Worm (Caenorhabditis elegans) whole organism, L4/young adult: ENCODE results near the gene T19D12.4.

Experiments
- W03F9.2 ChIP-seq: fragments of 150-350 bp; optimal IDR thresholded peaks from 2 replicates; lab custom pipeline; 2014; ENCODE audit warnings: missing biosample characterization, missing genetic modification characterization
- dao-5 ChIP-seq: sonication (generic microtip); optimal IDR thresholded peaks from 2 replicates; lab custom pipeline; 2016; ENCODE audit warnings: missing genotype, missing genetic modification characterization, moderate library complexity, missing compliant biosample characterization
- him-1 ChIP-seq: sonication (generic microtip); optimal IDR thresholded peaks from 2 replicates; lab custom pipeline; 2016; ENCODE audit warnings: missing genotype, missing genetic modification reagents, missing genetic modification characterization, missing compliant biosample characterization

Gene T19D12.4

DNA sequence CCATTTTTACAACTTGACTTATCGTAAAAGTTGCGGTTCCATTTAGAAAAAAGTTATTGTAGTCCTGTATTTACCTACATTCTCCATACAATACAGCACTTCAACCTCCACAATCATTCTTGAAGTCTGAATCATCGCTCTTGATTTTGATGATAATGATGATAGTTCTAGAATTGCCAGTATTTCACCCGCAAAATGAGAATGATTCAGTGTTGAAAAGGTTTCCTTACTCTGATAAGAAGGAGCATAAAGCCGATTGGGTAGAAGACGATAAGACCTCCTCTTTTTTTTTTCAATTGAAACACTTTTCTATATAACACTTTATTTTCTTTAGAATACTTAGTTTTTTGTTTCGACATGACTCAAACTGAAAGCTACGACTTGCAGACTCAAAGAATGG, at the start of gene T19D12.4:
Gene T19D12.4, plus strand, starts transcription at position 295 of the 400 bp plus-strand sequence.
- TF ChIP-seq him-1 (no peak), dao-5 (tag; lab: Kevin White, UChicago) (no peak), W03F9.2 (no peak)

DNA sequence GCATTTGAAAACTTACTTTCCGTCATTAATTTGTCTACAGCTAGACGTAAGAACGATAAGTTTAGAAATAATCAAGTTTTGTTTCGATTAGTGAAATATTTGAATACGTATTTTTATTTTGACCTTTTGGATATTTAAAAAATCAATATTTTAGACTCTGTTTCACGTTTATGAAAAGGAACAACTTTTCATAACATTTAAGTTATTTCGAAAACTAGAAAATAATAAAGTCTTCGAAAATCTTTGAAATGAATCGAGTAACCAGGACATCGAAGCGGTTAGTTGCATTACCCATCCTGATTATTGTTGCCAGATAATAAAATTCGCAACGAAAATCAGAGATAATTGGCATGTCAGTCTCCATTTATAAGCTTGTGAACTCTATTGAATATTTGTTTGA, 49.7 kb upstream of the T19D12.4 start, which contains the start of gene C56C10.6:
Gene C56C10.6, minus strand, starts transcription at position 101 of the 400 bp plus-strand sequence.
- no peak for TF ChIP-seq him-1
- no peak for TF ChIP-seq dao-5 (tag; lab: Kevin White, UChicago)
- TF ChIP-seq W03F9.2: no peak

DNA sequence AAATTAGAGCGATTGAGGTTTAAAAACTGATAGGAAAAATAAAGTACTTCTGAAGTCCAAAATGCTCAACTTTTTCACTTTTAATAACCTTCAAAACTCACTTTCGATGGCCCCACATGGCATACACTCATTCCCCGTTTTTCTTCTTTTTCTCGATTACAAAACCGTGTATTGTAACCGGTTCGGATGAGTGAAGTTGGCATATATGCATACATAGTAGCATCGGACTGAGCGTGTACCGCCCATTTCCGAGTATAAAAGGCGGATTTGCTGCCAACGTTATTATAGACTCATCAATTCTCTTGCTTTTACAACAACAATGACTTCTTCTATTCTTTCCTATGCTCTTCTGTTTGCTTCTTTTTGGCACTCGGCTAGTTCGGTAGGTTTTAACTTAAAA, 48.1 kb upstream of the T19D12.4 start, which contains the start of gene C56C10.4:
Gene C56C10.4, plus strand, starts transcription at position 301 of the 400 bp plus-strand sequence.
- TF ChIP-seq W03F9.2 (no peak), him-1 (no peak), dao-5 (tag; lab: Kevin White, UChicago) (no peak)

DNA sequence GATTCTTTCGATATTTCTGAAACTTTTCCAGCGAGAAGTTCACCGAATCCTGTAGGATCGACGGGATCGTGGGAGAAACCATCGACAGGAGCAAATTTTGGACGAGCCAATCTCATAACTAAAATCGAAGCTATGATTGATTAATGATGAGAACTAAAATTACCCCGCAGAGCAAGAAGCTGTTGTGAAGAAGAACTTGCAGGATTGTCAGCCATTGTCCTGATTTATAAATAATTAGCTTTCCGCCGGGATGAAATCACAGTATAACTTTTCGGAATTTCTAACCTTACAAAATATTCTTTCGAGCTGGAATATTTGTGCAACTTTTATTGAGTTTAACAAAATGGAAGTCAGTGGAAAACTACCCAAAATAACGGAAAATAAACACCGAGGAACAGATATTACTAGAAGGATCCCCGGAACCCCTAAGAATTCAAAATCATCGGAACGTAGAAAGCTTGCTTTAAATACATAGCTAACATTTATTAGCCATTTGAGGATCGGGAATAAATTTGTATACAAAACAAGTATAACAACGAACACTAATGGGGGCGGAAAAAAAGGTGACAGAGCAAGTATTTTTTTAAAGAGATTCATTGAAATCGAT, 43.5 kb upstream of the T19D12.4 start, which contains the start of gene C56C10.7:
Gene C56C10.7, minus strand, starts transcription at position 312 of the 607 bp plus-strand sequence.
- no peak for TF ChIP-seq dao-5 (tag; lab: Kevin White, UChicago)
- TF ChIP-seq W03F9.2: no peak

DNA sequence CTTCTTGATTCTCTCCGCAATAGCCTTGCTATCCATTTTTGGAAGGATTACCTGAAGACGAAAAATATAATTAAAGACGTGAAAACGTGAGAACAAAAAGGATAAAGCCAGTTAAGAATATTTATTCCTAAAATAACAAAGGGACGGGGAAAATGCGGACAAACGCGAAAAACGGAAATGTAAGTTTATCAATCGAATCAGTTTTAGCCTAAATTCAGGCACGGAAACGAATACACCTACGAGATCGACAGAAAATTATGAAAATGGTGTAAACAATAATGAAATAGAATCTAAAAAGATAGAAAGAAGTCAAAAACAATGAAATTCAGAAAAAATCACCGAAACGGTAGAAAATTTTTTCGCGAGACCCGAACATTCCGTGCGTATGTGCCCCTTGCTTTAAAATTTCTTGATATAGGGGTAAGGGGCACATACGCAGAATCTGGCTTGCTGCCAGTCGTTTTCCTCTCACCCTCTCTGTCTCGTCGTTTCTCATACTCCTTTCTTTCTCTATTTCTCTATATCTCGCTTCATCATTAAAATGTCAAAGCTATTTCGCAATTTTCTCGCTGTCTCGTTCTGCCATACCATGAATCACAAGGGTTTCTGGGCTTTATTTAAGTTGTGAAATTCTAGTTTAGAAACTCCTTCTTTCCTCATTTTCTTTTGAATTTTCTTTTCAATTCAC, 42.2 kb upstream of the T19D12.4 start, which contains the start of gene icd-1:
Gene icd-1, minus strand, starts transcription at position 51 of the 688 bp plus-strand sequence.
- TF ChIP-seq dao-5 (tag; lab: Kevin White, UChicago) (no peak), him-1 (peak; percentile 78), W03F9.2 (peak; percentile 95)

DNA sequence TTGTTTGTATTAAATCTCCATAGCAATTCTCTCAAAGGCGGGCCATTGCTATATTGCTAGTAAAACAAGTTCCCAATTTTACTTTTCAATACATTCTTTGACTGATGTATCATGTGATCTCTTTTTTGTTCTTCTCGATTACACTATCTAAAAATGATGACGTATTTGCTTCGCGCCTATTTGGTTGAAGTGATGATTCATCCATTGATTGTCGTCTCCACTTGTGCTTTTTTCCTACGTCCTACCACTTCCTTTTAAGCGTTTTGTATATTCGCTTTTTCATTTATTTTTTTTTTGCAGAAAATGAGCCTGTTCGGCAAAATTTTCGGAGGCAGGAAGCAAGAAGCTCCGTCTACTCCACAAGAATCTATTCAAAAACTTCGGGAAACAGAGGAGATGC, 41.5 kb upstream of the T19D12.4 start, which contains the start of gene vps-32.1:
Gene vps-32.1, plus strand, starts transcription at position 301 of the 400 bp plus-strand sequence.
- TF ChIP-seq him-1 (no peak), dao-5 (tag; lab: Kevin White, UChicago) (no peak), W03F9.2 (no peak)

DNA sequence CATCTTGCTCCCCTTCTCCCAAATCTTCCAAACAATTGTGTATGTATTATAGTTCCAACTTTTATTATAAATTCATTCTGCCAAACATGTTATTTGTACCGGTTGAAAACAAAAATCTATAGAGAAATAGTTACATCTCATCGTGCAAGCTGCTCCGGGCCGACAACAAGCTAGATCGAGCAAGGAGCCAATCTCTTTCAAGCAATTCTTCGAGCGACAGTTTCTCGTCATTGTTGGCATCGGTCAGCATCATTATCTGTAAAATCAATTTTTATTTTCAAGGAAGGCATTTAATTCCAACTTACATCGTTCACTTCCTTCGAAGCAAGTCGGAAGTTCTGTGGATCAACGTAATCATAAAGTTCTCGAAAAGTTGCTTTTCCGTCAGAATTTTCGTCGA, 39.9 kb upstream of the T19D12.4 start:
- no peak for TF ChIP-seq him-1
- no peak for TF ChIP-seq dao-5 (tag; lab: Kevin White, UChicago)
- no peak for TF ChIP-seq W03F9.2

DNA sequence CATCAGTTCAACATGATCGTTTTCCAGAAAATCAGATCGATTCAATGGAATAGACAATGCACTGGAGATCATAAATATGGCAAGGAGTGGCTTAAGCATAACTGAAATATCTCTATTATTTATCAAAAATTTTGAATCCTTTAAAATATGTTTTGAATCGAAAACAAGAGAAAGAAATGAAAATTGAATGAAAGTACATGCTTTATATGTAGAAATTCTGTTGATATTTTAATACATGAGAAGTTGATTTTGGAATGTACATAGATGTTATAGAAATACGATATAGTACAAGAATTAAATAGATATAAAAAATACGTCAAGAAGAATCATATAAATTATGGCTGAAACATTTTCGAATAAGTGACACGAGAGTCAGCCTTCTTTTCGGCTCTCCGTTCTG, 38.7 kb upstream of the T19D12.4 start, which contains the start of gene C56C10.9:
Gene C56C10.9, minus strand, starts transcription at position 101 of the 400 bp plus-strand sequence.
- no peak for TF ChIP-seq W03F9.2
- no peak for TF ChIP-seq him-1
- TF ChIP-seq dao-5 (tag; lab: Kevin White, UChicago): no peak

DNA sequence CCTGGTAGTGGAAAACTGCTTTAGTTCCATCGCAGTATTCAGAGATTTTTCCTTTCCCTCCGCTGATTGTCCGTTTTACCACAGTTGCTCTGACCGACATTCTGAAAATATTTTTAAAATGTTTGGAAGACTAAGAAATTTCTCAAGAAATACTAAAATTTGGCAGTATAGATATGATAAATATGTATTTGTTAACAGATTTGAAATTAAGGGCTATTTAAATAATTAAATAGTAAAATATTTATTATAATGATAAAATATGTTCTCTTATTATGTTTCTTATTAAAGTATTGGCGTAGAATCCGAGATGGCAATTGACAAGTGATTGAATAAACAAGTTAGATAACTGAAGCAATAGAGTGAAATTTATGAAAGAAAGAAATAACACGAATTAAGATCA, 36.8 kb upstream of the T19D12.4 start, which contains the start of gene aipr-1:
Gene aipr-1, minus strand, starts transcription at position 101 of the 400 bp plus-strand sequence.
- TF ChIP-seq dao-5 (tag; lab: Kevin White, UChicago): no peak
- no peak for TF ChIP-seq W03F9.2
- TF ChIP-seq him-1: no peak

DNA sequence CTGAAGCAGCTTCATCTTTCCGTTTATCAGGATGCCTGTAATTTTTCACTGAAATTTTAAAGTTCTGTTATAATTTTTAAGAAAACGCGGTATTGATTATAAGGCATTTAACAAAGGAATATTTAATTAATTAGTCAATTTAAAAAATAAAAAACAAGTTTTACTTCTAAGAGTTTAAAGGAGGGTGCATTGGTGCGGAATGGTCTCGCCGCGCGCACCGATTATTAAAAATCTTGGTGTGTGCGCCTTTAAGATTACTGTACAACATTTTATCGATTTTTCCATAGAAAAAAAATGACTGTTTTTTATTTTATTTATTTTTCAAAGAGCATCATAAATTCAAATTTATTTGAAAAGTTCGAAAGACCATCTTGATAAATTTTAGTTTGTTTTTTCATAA, 33.4 kb upstream of the T19D12.4 start:
- TF ChIP-seq him-1: no peak
- no peak for TF ChIP-seq dao-5 (tag; lab: Kevin White, UChicago)
- no peak for TF ChIP-seq W03F9.2

DNA sequence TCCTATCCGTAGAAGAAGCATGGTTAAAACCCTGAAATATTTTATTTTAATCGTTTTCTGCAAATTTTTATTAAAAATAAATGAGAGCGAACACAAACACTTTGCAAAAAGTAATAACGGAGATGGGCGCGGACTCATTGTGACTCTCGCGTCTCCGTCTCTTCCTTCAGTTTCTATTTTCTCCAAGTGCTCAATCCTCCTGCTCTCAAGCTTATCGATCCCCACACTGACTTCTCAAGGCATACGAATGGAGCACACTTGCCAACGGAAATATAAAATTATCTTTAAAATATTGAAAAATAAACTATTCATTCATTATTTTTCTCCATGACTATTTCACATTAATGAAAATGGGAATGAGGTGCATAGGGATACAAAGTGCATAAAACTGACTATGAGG, 32.9 kb upstream of the T19D12.4 start, which contains the start of gene dnj-8:
Gene dnj-8, minus strand, starts transcription at position 31 of the 400 bp plus-strand sequence.
- TF ChIP-seq him-1 (no peak), dao-5 (tag; lab: Kevin White, UChicago) (no peak), W03F9.2 (no peak)

DNA sequence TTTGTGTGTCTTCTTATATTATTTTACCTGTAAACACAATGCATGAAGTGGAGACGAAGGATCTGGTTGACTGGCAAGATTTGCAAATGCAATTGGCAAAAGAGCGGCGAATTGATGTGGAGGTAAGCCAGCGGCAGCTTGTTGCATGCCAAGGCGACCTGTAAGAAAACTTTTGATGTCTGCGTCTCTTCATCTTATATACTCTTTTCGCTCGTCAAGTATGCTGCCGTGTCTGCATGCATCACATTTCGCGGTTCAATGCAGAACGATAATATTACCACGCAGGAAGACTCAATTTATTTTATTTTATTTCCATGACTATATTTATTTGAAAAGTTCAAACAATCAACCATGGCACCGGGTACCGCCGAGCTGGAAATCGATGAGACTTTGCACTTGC, 29.9 kb upstream of the T19D12.4 start, which contains the start of gene vps-33.2:
Gene vps-33.2, plus strand, starts transcription at position 244 of the 400 bp plus-strand sequence.
- TF ChIP-seq dao-5 (tag; lab: Kevin White, UChicago): no peak
- no peak for TF ChIP-seq him-1
- no peak for TF ChIP-seq W03F9.2

DNA sequence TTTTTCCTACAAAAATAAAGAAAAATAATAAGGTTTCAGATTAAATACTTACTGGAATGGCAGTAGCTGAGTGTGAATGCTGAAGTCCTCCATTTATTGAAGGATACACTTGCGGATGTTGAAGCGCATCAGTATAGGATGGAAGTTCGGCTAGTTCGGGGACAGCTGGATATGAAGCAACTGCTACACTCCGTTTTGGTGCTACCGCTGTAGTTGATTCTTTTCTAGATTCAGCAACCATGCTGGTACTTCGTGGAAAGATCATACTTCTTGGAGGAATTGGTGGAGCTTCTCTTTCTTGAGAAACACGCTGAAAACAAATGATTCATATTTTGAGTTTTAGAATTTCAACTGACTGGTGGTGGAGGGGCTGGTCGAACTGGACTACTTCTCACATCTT, 22.3 kb upstream of the T19D12.4 start:
- TF ChIP-seq W03F9.2 (no peak), him-1 (no peak), dao-5 (tag; lab: Kevin White, UChicago) (no peak)

DNA sequence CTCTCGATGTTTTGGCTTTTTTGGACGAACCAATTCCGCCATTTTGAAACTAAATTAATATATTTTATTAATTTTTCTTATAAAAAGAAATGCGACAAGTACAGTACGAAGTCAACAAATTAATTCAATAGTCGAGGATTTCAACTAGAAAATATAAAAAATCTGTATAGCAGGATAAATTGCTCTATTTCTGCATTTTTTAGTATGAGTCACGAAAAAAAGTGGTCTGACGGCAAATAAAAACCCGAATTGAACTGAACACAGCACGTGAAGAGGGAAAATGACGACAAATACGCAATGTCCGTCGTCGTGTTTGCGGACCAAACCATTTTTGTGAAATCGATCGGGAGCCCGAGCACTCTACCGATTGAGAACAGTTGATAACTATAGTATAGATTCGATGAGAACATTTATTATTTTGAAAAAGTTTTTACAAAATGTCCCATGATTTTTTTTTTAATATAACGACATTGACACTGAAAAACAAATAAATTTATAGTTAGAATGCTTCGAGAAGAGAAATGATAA, 21.5 kb upstream of the T19D12.4 start, which contains the start of gene epg-5:
Gene epg-5, minus strand, starts transcription at position 51 of the 528 bp plus-strand sequence.
- TF ChIP-seq dao-5 (tag; lab: Kevin White, UChicago) (no peak), W03F9.2 (no peak), him-1 (no peak)
